Fruit fly (Drosophila melanogaster) whole organism, embryonic: ENCODE results near the gene CG5225.
A peak's percentile ranks its signal among the peaks of the same experiment; 100 is the strongest.

ENCODE experiments used
- Ada2b ChIP-seq: fragments of 200-800 bp; sonication (Bioruptor generic); IDR thresholded peaks from 2 replicates; pipeline ENCODE4 v1.3.6; 2022; ENCODE audit warnings: missing biosample characterization, missing genetic modification characterization
- Antp ChIP-seq: fragments of 200-800 bp; sonication (Bioruptor generic); optimal IDR thresholded peaks from 3 replicates; lab custom pipeline; 2016; ENCODE audit warnings: missing biosample characterization, missing genetic modification characterization
- Atf3 ChIP-seq: fragments of 200-800 bp; sonication (Bioruptor generic); optimal IDR thresholded peaks from 3 replicates; lab custom pipeline; 2016; ENCODE audit warnings: missing biosample characterization, missing genetic modification characterization
- Atf6 ChIP-seq: fragments of 200-800 bp; sonication (Bioruptor generic); IDR thresholded peaks from 2 replicates; pipeline ENCODE4 v1.3.6; 2022; ENCODE audit warnings: missing biosample characterization, missing genetic modification characterization
- CG10462 ChIP-seq: fragments of 200-800 bp; sonication (Bioruptor generic); optimal IDR thresholded peaks from 2 replicates; lab custom pipeline; 2016; ENCODE audit warnings: missing biosample characterization, missing genetic modification characterization
- CG11723 ChIP-seq: fragments of 200-800 bp; sonication (Bioruptor generic); optimal IDR thresholded peaks from 2 replicates; lab custom pipeline; 2017; ENCODE audit warnings: missing biosample characterization, mild to moderate bottlenecking, missing genetic modification characterization
- CG13123 ChIP-seq: fragments of 200-800 bp; sonication (Bioruptor generic); optimal IDR thresholded peaks from 2 replicates; lab custom pipeline; 2016; ENCODE audit warnings: missing biosample characterization, missing genetic modification characterization
- CG14014 ChIP-seq: fragments of 200-800 bp; sonication (Bioruptor generic); IDR thresholded peaks from 2 replicates; pipeline ENCODE4 v1.3.6; 2022; ENCODE audit warnings: missing biosample characterization, missing genetic modification characterization
- CG15011 ChIP-seq: fragments of 200-800 bp; sonication (Bioruptor generic); optimal IDR thresholded peaks from 3 replicates; lab custom pipeline; 2018; ENCODE audit warnings: missing biosample characterization, mild to moderate bottlenecking, missing genetic modification characterization
- CG1529 ChIP-seq: fragments of 200-800 bp; sonication (Bioruptor generic); optimal IDR thresholded peaks from 3 replicates; lab custom pipeline; 2018; ENCODE audit warnings: missing biosample characterization, missing genetic modification characterization
- CG1647 ChIP-seq: fragments of 200-800 bp; sonication (Bioruptor generic); optimal IDR thresholded peaks from 3 replicates; lab custom pipeline; 2016; ENCODE audit warnings: missing biosample characterization, missing genetic modification characterization
- CG17328 ChIP-seq: fragments of 200-800 bp; sonication (Bioruptor generic); IDR thresholded peaks from 2 replicates; pipeline ENCODE4 v1.3.6; 2022; ENCODE audit warnings: missing biosample characterization, missing genetic modification characterization
- CG17568 ChIP-seq: fragments of 200-800 bp; sonication (Bioruptor generic); optimal IDR thresholded peaks from 2 replicates; lab custom pipeline; 2018; ENCODE audit warnings: missing biosample characterization, mild to moderate bottlenecking, missing genetic modification characterization, moderate library complexity
- CG33557 ChIP-seq: fragments of 200-800 bp; sonication (Bioruptor generic); optimal IDR thresholded peaks from 2 replicates; lab custom pipeline; 2019; ENCODE audit warnings: missing biosample characterization, mild to moderate bottlenecking, missing genetic modification characterization, moderate library complexity
- CG3726 ChIP-seq: fragments of 200-800 bp; sonication (Bioruptor generic); IDR thresholded peaks from 3 replicates; pipeline ENCODE4, ENCODE4 v1.3.6; 2022; ENCODE audit warnings: missing biosample characterization, missing genetic modification characterization
- CG6175 ChIP-seq: fragments of 200-800 bp; sonication (Bioruptor generic); IDR thresholded peaks from 3 replicates; pipeline ENCODE4 v1.3.6; 2022; ENCODE audit warnings: missing biosample characterization, missing genetic modification characterization
- CG7987 ChIP-seq: fragments of 200-800 bp; sonication (Bioruptor generic); optimal IDR thresholded peaks from 2 replicates; lab custom pipeline; 2018; ENCODE audit warnings: missing biosample characterization, mild to moderate bottlenecking, missing genetic modification characterization, moderate library complexity
- CG8944 ChIP-seq: fragments of 200-800 bp; sonication (Bioruptor generic); optimal IDR thresholded peaks from 3 replicates; lab custom pipeline; 2016; ENCODE audit warnings: missing biosample characterization, missing genetic modification characterization
- CG9727 ChIP-seq: fragments of 200-800 bp; sonication (Bioruptor generic); optimal IDR thresholded peaks from 3 replicates; lab custom pipeline; 2017; ENCODE audit warnings: missing biosample characterization, mild to moderate bottlenecking, missing genetic modification characterization
- D ChIP-seq, 2 experiments: fragments of 200-800 bp in 1 of 2; fragments of >200 bp in 1 of 2; sonication (Bioruptor generic) in 1 of 2; optimal IDR thresholded peaks; 2 replicates in 1 of 2; 3 replicates in 1 of 2; lab custom pipeline; 2017; ENCODE audit warnings: mild to moderate bottlenecking in 1 of 2, missing biosample characterization in 1 of 2, missing genetic modification characterization in 1 of 2, missing genetic modification reagents in 1 of 2
- D19A ChIP-seq: fragments of 200-800 bp; optimal IDR thresholded peaks from 3 replicates; lab custom pipeline; 2019; ENCODE audit warnings: missing biosample characterization, mild to moderate bottlenecking, missing genetic modification characterization, moderate library complexity
- Doc2 ChIP-seq: fragments of 200-800 bp; sonication (Bioruptor generic); IDR thresholded peaks from 2 replicates; pipeline ENCODE4 v1.3.6; 2022; ENCODE audit warnings: missing biosample characterization, missing genetic modification characterization
- Eip74EF ChIP-seq, 2 experiments: fragments of 200-800 bp in 1 of 2; fragments of >200 bp in 1 of 2; sonication (Bioruptor generic) in 1 of 2; optimal IDR thresholded peaks; 2 replicates each; lab custom pipeline; 2017 to 2019; ENCODE audit warnings: missing biosample characterization in 2 of 2, missing genetic modification characterization in 2 of 2, mild to moderate bottlenecking in 1 of 2, moderate library complexity in 1 of 2
- Fer2 ChIP-seq: fragments of 200-800 bp; sonication (Bioruptor generic); optimal IDR thresholded peaks from 2 replicates; lab custom pipeline; 2018; ENCODE audit warnings: missing biosample characterization, mild to moderate bottlenecking, missing genetic modification characterization, moderate library complexity
- HLH54F ChIP-seq: fragments of 200-800 bp; sonication (Bioruptor generic); optimal IDR thresholded peaks from 3 replicates; lab custom pipeline; 2016; ENCODE audit warnings: missing biosample characterization, missing genetic modification characterization
- Jarid2 ChIP-seq: fragments of 200-800 bp; sonication (Bioruptor generic); optimal IDR thresholded peaks from 3 replicates; lab custom pipeline; 2017; ENCODE audit warnings: mild to moderate bottlenecking, missing biosample characterization, missing genetic modification reagents, missing genetic modification characterization
- Neu2 ChIP-seq: fragments of 200-800 bp; sonication (Bioruptor generic); optimal IDR thresholded peaks from 3 replicates; lab custom pipeline; 2016; ENCODE audit warnings: missing biosample characterization, missing genetic modification characterization, borderline replicate concordance
- Nf-YA ChIP-seq: fragments of 200-800 bp; sonication (Bioruptor generic); IDR thresholded peaks from 2 replicates; pipeline ENCODE4 v1.3.6; 2022; ENCODE audit warnings: missing biosample characterization, missing genetic modification characterization
- Oaz ChIP-seq: fragments of 200-800 bp; sonication (Bioruptor generic); IDR thresholded peaks from 2 replicates; pipeline ENCODE4 v1.3.6; 2022; ENCODE audit warnings: missing biosample characterization, missing genetic modification characterization
- PHDP ChIP-seq: fragments of 200-800 bp; sonication (Bioruptor generic); optimal IDR thresholded peaks from 3 replicates; lab custom pipeline; 2018; ENCODE audit warnings: missing biosample characterization, mild to moderate bottlenecking, missing genetic modification characterization, moderate library complexity
- Sox100B ChIP-seq: fragments of 200-800 bp; sonication (Bioruptor generic); optimal IDR thresholded peaks from 3 replicates; lab custom pipeline; 2018; ENCODE audit warnings: missing biosample characterization, mild to moderate bottlenecking, missing genetic modification characterization
- Spps ChIP-seq: fragments of 200-800 bp; sonication (Bioruptor generic); optimal IDR thresholded peaks from 2 replicates; lab custom pipeline; 2018; ENCODE audit warnings: missing biosample characterization, mild to moderate bottlenecking, missing genetic modification characterization
- amos ChIP-seq: fragments of 200-800 bp; sonication (Bioruptor generic); IDR thresholded peaks from 2 replicates; pipeline ENCODE4 v1.3.6; 2022; ENCODE audit warnings: missing biosample characterization, missing genetic modification characterization; ENCODE audit not compliant: partially characterized antibody
- ase ChIP-seq: fragments of 200-800 bp; sonication (Bioruptor generic); IDR thresholded peaks from 3 replicates; pipeline ENCODE4 v1.3.6; 2022; ENCODE audit warnings: missing biosample characterization, missing genetic modification characterization
- caup ChIP-seq: fragments of 200-800 bp; sonication (Bioruptor generic); optimal IDR thresholded peaks from 3 replicates; lab custom pipeline; 2017; ENCODE audit warnings: missing biosample characterization, mild to moderate bottlenecking, missing genetic modification characterization, moderate library complexity; ENCODE audit not compliant: severe bottlenecking
- cwo ChIP-seq: fragments of 200-800 bp; sonication (Bioruptor generic); optimal IDR thresholded peaks from 3 replicates; lab custom pipeline; 2017; ENCODE audit warnings: missing biosample characterization, missing genetic modification characterization, mild to moderate bottlenecking, moderate library complexity, missing genetic modification reagents
- dmrt99B ChIP-seq: fragments of 200-800 bp; sonication (Bioruptor generic); optimal IDR thresholded peaks from 2 replicates; lab custom pipeline; 2018; ENCODE audit warnings: missing biosample characterization, mild to moderate bottlenecking, missing genetic modification characterization, moderate library complexity
- esg ChIP-seq: fragments of 200-800 bp; sonication (Bioruptor generic); conservative IDR thresholded peaks from 2 replicates; pipeline ENCODE4 v1.3.6; 2022; ENCODE audit warnings: missing biosample characterization, missing genetic modification characterization
- fd3F ChIP-seq: fragments of 200-800 bp; sonication (Bioruptor generic); optimal IDR thresholded peaks from 2 replicates; lab custom pipeline; 2018; ENCODE audit warnings: missing biosample characterization, mild to moderate bottlenecking, missing genetic modification characterization, moderate library complexity
- gem ChIP-seq: fragments of 200-800 bp; sonication (Bioruptor generic); optimal IDR thresholded peaks from 2 replicates; lab custom pipeline; 2019; ENCODE audit warnings: missing biosample characterization, mild to moderate bottlenecking, missing genetic modification characterization, moderate library complexity
- gro ChIP-seq: fragments of 200-800 bp; sonication (Bioruptor generic); optimal IDR thresholded peaks from 2 replicates; lab custom pipeline; 2016; ENCODE audit warnings: missing biosample characterization, missing genetic modification characterization
- knrl ChIP-seq: fragments of 200-800 bp; sonication (Bioruptor generic); IDR thresholded peaks from 3 replicates; pipeline ENCODE4 v1.3.6; 2022; ENCODE audit warnings: missing biosample characterization, missing genetic modification characterization; ENCODE audit not compliant: partially characterized antibody
- lov ChIP-seq, 2 experiments: fragments of 200-800 bp in 1 of 2; fragments of >200 bp in 1 of 2; sonication (Bioruptor generic) in 1 of 2; IDR thresholded peaks in 1 of 2; optimal IDR thresholded peaks in 1 of 2; 2 replicates in 1 of 2; 3 replicates in 1 of 2; pipeline versions ENCODE4 v1.3.6 to Lab custom; 2017 to 2022; ENCODE audit warnings: missing biosample characterization in 1 of 2, missing genetic modification characterization in 1 of 2
- org-1 ChIP-seq: fragments of 200-800 bp; sonication (Bioruptor generic); optimal IDR thresholded peaks from 2 replicates; lab custom pipeline; 2017; ENCODE audit warnings: missing biosample characterization, missing genetic modification characterization
- pho ChIP-seq: fragments of 200-800 bp; sonication (Bioruptor generic); optimal IDR thresholded peaks from 2 replicates; lab custom pipeline; 2016; ENCODE audit warnings: missing biosample characterization, missing genetic modification characterization
- sc ChIP-seq, 3 experiments: fragments of >200 bp in 2 of 3; fragments of 200-800 bp in 1 of 3; sonication (Bioruptor generic) in 1 of 3; optimal IDR thresholded peaks; 2 replicates in 2 of 3; 3 replicates in 1 of 3; lab custom pipeline; 2017; ENCODE audit warnings: mild to moderate bottlenecking in 1 of 3, missing biosample characterization in 1 of 3, missing genetic modification characterization in 1 of 3, missing genetic modification reagents in 1 of 3
- sens-2 ChIP-seq: fragments of 200-800 bp; sonication (Bioruptor generic); IDR thresholded peaks from 2 replicates; pipeline ENCODE4 v1.3.6; 2022; ENCODE audit warnings: missing biosample characterization, missing genetic modification characterization
- slp2 ChIP-seq: fragments of 200-800 bp; sonication (Bioruptor generic); optimal IDR thresholded peaks from 2 replicates; lab custom pipeline; 2016; ENCODE audit warnings: missing biosample characterization, missing genetic modification characterization
- yki ChIP-seq: fragments of >200 bp; optimal IDR thresholded peaks from 3 replicates; lab custom pipeline; 2018

The CG5225 gene

dm6 chr3R:17060244-17060664, 31.8 kb downstream of the CG5225 start (continued):
- peak in 1 of 2 experiments; percentile 21 for TF ChIP-seq Eip74EF (GFP tag; optimal IDR thresholded peaks at IDR 0.05; lab: Kevin White, UChicago)
- no peak for TF ChIP-seq CG13123
- peak; percentile 66 for TF ChIP-seq dmrt99B
- no peak for TF ChIP-seq sens-2 (GFP tag; lab: Robert Waterston, UW)
- TF ChIP-seq fd3F (GFP tag; lab: Kevin White, UChicago): peak; percentile 5
- TF ChIP-seq CG1647 (GFP tag; lab: Kevin White, UChicago): no peak
- TF ChIP-seq CG9727: peak; percentile 51
- 0 out of 3 replicates have a peak, but pooled peaks have one; percentile 33 for TF ChIP-seq CG3726 (GFP tag; lab: Robert Waterston, UW)
- no peak for TF ChIP-seq cwo (GFP tag; lab: Kevin White, UChicago)
- TF ChIP-seq ase: no peak
- TF ChIP-seq Oaz (GFP tag; lab: Robert Waterston, UW): no peak
- peak; percentile 24 for TF ChIP-seq pho (GFP tag; lab: Kevin White, UChicago)
- no peak for TF ChIP-seq Atf3
- no peak for TF ChIP-seq caup
- no peak for TF ChIP-seq CG8944 (GFP tag; lab: Kevin White, UChicago)
- TF ChIP-seq Ada2b (GFP tag; lab: Robert Waterston, UW): 0 out of 2 replicates have a peak, but pooled peaks have one; percentile 9
- TF ChIP-seq CG14014: no peak
- peak; percentile 21; the same call in 1 of the 2 replicates for TF ChIP-seq CG17328
- TF ChIP-seq yki: no peak
- TF ChIP-seq Atf6 (GFP tag; lab: Robert Waterston, UW): no peak
- peak; percentile 23 for TF ChIP-seq CG11723 (GFP tag; lab: Kevin White, UChicago)
- peak; percentile 26 for TF ChIP-seq Antp (GFP tag; lab: Kevin White, UChicago)
- TF ChIP-seq CG1529 (GFP tag; lab: Kevin White, UChicago): peak; percentile 46
- peak; percentile 78 for TF ChIP-seq Sox100B (GFP tag; lab: Kevin White, UChicago)
- no peak for TF ChIP-seq Nf-YA (GFP tag; lab: Robert Waterston, UW)
- TF ChIP-seq D (optimal IDR thresholded peaks at IDR 0.05; lab: Kevin White, UChicago): no peak
- TF ChIP-seq D (GFP tag; optimal IDR thresholded peaks at IDR 0.05; lab: Kevin White, UChicago): peak; percentile 44
- TF ChIP-seq knrl: no peak
- TF ChIP-seq Doc2: no peak
- no peak for TF ChIP-seq CG7987 (GFP tag; lab: Kevin White, UChicago)
- TF ChIP-seq Jarid2 (GFP tag; lab: Kevin White, UChicago): peak; percentile 16
- peak; percentile 17 for TF ChIP-seq CG10462 (GFP tag; lab: Kevin White, UChicago)
- no peak for TF ChIP-seq Neu2 (GFP tag; lab: Kevin White, UChicago)
- TF ChIP-seq org-1 (GFP tag; lab: Kevin White, UChicago): peak; percentile 41
- peak; percentile 72 for TF ChIP-seq gem (tag; lab: Kevin White, UChicago)
- TF ChIP-seq lov (optimal IDR thresholded peaks at IDR 0.05; lab: Kevin White, UChicago): no peak
- no peak for TF ChIP-seq lov (GFP tag; IDR thresholded peaks at IDR 0.05; lab: Robert Waterston, UW)
- no peak for TF ChIP-seq gro (GFP tag; lab: Kevin White, UChicago)
- 0 out of 2 replicates have a peak, but pooled peaks have one; percentile 23 for TF ChIP-seq esg (GFP tag; lab: Robert Waterston, UW)
- peak; percentile 20 for TF ChIP-seq CG33557 (GFP tag; lab: Kevin White, UChicago)
- TF ChIP-seq Fer2 (tag; lab: Kevin White, UChicago): peak; percentile 14
- no peak for TF ChIP-seq CG17568 (GFP tag; lab: Kevin White, UChicago)
- peak; percentile 43 for TF ChIP-seq PHDP (tag; lab: Kevin White, UChicago)
- no peak for TF ChIP-seq amos (GFP tag; lab: Robert Waterston, UW)
- TF ChIP-seq D19A (tag; lab: Kevin White, UChicago): peak; percentile 33
- peak; percentile 1 for TF ChIP-seq Spps (tag; lab: Kevin White, UChicago)
- peak; percentile 31 for TF ChIP-seq HLH54F
- no peak for TF ChIP-seq CG15011 (GFP tag; lab: Kevin White, UChicago)
- peak; percentile 16 for TF ChIP-seq slp2
- no peak for TF ChIP-seq CG6175
- no peak for TF ChIP-seq sc (optimal IDR thresholded peaks at IDR 0.05; lab: Kevin White, UChicago)
- peak; percentile 45 for TF ChIP-seq sc (GFP tag; optimal IDR thresholded peaks at IDR 0.05; lab: Kevin White, UChicago)
